Fruit fly (Drosophila melanogaster): Measurements from ENCODE around the gene CanA-14F.

DNA sequence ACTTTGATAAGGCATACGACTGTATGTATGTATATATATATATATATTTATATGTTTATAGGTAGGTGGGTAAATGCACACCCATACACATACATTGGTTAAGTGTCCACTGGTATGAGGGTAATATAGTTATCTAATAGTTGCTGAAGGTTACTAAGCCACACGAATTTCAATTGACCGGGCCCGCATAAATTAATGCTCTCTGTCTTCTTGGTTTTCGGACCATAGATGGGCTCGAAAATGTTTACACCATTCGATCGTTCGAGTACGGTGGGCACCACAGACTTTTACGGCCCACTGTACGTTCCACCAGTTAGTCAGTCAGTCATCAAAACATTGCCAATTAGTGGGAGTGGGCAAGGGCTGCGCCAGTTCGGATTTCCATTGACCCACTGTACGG lies 8.4 kb upstream of the CanA-14F start:
- TF ChIP-seq psq (optimal IDR thresholded peaks at IDR 0.05) (no peak), h (optimal IDR thresholded peaks at IDR 0.05) (no peak), Myc (optimal IDR thresholded peaks at IDR 0.05) (no peak), ttk (optimal IDR thresholded peaks at IDR 0.05) (no peak), insv (optimal IDR thresholded peaks at IDR 0.05) (no peak)
